Fruit fly (Drosophila melanogaster) whole organism, embryonic: Measurements from ENCODE around the gene AhcyL1.

Experiments used
- BtbVII ChIP-seq: fragments of 200-800 bp; sonication (Bioruptor generic); optimal IDR thresholded peaks from 3 replicates; lab custom pipeline; 2017; ENCODE audit warnings: missing biosample characterization, mild to moderate bottlenecking, missing genetic modification characterization
- Bteb2 ChIP-seq: fragments of 200-800 bp; sonication (Bioruptor generic); optimal IDR thresholded peaks from 2 replicates; lab custom pipeline; 2016; ENCODE audit warnings: missing biosample characterization, missing genetic modification characterization
- C15 ChIP-seq: fragments of 200-800 bp; sonication (Bioruptor generic); IDR thresholded peaks from 3 replicates; pipeline ENCODE4 v1.3.6; 2022; ENCODE audit warnings: missing biosample characterization, missing genetic modification characterization
- CG11247 ChIP-seq: fragments of 200-800 bp; sonication (Bioruptor generic); IDR thresholded peaks from 2 replicates; pipeline ENCODE4 v1.3.6; 2022; ENCODE audit warnings: missing biosample characterization, missing genetic modification characterization
- CG11560 ChIP-seq: fragments of 200-800 bp; sonication (Bioruptor generic); IDR thresholded peaks from 3 replicates; pipeline ENCODE4 v1.3.6; 2022; ENCODE audit warnings: missing biosample characterization, missing genetic modification characterization
- CG11695 ChIP-seq: fragments of 200-800 bp; sonication (Bioruptor generic); IDR thresholded peaks from 3 replicates; pipeline ENCODE4 v1.3.6; 2022; ENCODE audit warnings: missing biosample characterization, missing genetic modification characterization
- CG11723 ChIP-seq: fragments of 200-800 bp; sonication (Bioruptor generic); optimal IDR thresholded peaks from 2 replicates; lab custom pipeline; 2017; ENCODE audit warnings: missing biosample characterization, mild to moderate bottlenecking, missing genetic modification characterization
- CG14014 ChIP-seq: fragments of 200-800 bp; sonication (Bioruptor generic); IDR thresholded peaks from 2 replicates; pipeline ENCODE4 v1.3.6; 2022; ENCODE audit warnings: missing biosample characterization, missing genetic modification characterization
- CG1832 ChIP-seq: fragments of 200-800 bp; sonication (Bioruptor generic); optimal IDR thresholded peaks from 2 replicates; lab custom pipeline; 2017; ENCODE audit warnings: missing biosample characterization, mild to moderate bottlenecking, missing genetic modification characterization, inconsistent platforms
- CG18476 ChIP-seq: fragments of 200-800 bp; sonication (Bioruptor generic); optimal IDR thresholded peaks from 2 replicates; lab custom pipeline; 2016; ENCODE audit warnings: missing biosample characterization, mild to moderate bottlenecking, missing genetic modification characterization
- CG18619 ChIP-seq: fragments of 200-800 bp; sonication (Bioruptor generic); optimal IDR thresholded peaks from 3 replicates; lab custom pipeline; 2017; ENCODE audit warnings: missing biosample characterization, mild to moderate bottlenecking, missing genetic modification characterization
- CG2116 ChIP-seq: fragments of 200-800 bp; sonication (Bioruptor generic); optimal IDR thresholded peaks from 3 replicates; lab custom pipeline; 2018; ENCODE audit warnings: missing biosample characterization, mild to moderate bottlenecking, missing genetic modification characterization
- CG3065 ChIP-seq: fragments of 200-800 bp; sonication (Bioruptor generic); optimal IDR thresholded peaks from 2 replicates; lab custom pipeline; 2016; ENCODE audit warnings: missing biosample characterization, missing genetic modification characterization
- CG4730 ChIP-seq: fragments of 200-800 bp; sonication (Bioruptor generic); IDR thresholded peaks from 2 replicates; pipeline ENCODE4 v1.3.6; 2022; ENCODE audit warnings: missing biosample characterization, missing genetic modification characterization
- CG5180 ChIP-seq: fragments of 200-800 bp; sonication (Bioruptor generic); optimal IDR thresholded peaks from 3 replicates; lab custom pipeline; 2017; ENCODE audit warnings: missing biosample characterization, missing genetic modification characterization, mild to moderate bottlenecking, moderate library complexity, missing genetic modification reagents
- CG6683 ChIP-seq: fragments of 200-800 bp; sonication (Bioruptor generic); optimal IDR thresholded peaks from 2 replicates; lab custom pipeline; 2017; ENCODE audit warnings: missing biosample characterization, mild to moderate bottlenecking, missing genetic modification characterization, missing genetic modification reagents
- CG6854 ChIP-seq: fragments of 200-800 bp; sonication (Bioruptor generic); optimal IDR thresholded peaks from 3 replicates; lab custom pipeline; 2017; ENCODE audit warnings: missing biosample characterization, mild to moderate bottlenecking, missing genetic modification characterization
- CG7357 ChIP-seq: fragments of 200-800 bp; sonication (Bioruptor generic); IDR thresholded peaks from 3 replicates; pipeline ENCODE4 v1.3.6; 2022; ENCODE audit warnings: missing biosample characterization, missing genetic modification characterization
- CG9215 ChIP-seq: fragments of 200-800 bp; sonication (Bioruptor generic); IDR thresholded peaks from 2 replicates; pipeline ENCODE4 v1.3.6; 2022; ENCODE audit warnings: missing biosample characterization, missing genetic modification characterization
- CG9609 ChIP-seq: fragments of 200-800 bp; sonication (Bioruptor generic); optimal IDR thresholded peaks from 3 replicates; lab custom pipeline; 2016; ENCODE audit warnings: missing biosample characterization, missing genetic modification characterization
- CkIIα-i1 ChIP-seq: fragments of 200-800 bp; sonication (Bioruptor generic); IDR thresholded peaks from 2 replicates; pipeline ENCODE4 v1.3.6; 2022; ENCODE audit warnings: missing biosample characterization, missing genetic modification characterization
- D19A ChIP-seq: fragments of 200-800 bp; optimal IDR thresholded peaks from 3 replicates; lab custom pipeline; 2019; ENCODE audit warnings: missing biosample characterization, mild to moderate bottlenecking, missing genetic modification characterization, moderate library complexity
- Dbx ChIP-seq: fragments of 200-800 bp; sonication (Bioruptor generic); IDR thresholded peaks from 3 replicates; pipeline ENCODE4 v1.3.6; 2022; ENCODE audit warnings: missing biosample characterization, missing genetic modification characterization
- Dek ChIP-seq: fragments of 200-800 bp; sonication (Bioruptor generic); optimal IDR thresholded peaks from 3 replicates; lab custom pipeline; 2019; ENCODE audit warnings: missing biosample characterization, mild to moderate bottlenecking, missing genetic modification characterization, moderate library complexity
- Dip3 ChIP-seq: fragments of 200-800 bp; sonication (Bioruptor generic); optimal IDR thresholded peaks from 3 replicates; lab custom pipeline; 2016; ENCODE audit warnings: missing biosample characterization, missing genetic modification characterization
- Dll ChIP-seq: fragments of 200-800 bp; sonication (Bioruptor generic); IDR thresholded peaks from 4 replicates; pipeline ENCODE4 v1.3.6; 2022; ENCODE audit warnings: missing biosample characterization, missing genetic modification characterization; ENCODE audit not compliant: partially characterized antibody
- Doc2 ChIP-seq: fragments of 200-800 bp; sonication (Bioruptor generic); IDR thresholded peaks from 2 replicates; pipeline ENCODE4 v1.3.6; 2022; ENCODE audit warnings: missing biosample characterization, missing genetic modification characterization
- HLH54F ChIP-seq: fragments of 200-800 bp; sonication (Bioruptor generic); optimal IDR thresholded peaks from 3 replicates; lab custom pipeline; 2016; ENCODE audit warnings: missing biosample characterization, missing genetic modification characterization
- Mrtf ChIP-seq: fragments of 200-800 bp; sonication (Bioruptor generic); IDR thresholded peaks from 3 replicates; pipeline ENCODE4 v1.3.6; 2022; ENCODE audit warnings: missing biosample characterization, missing genetic modification characterization
- Sry-δ ChIP-seq: fragments of 200-800 bp; sonication (Bioruptor generic); optimal IDR thresholded peaks from 2 replicates; lab custom pipeline; 2016; ENCODE audit warnings: missing biosample characterization, missing genetic modification characterization
- Xbp1 ChIP-seq: fragments of 200-800 bp; sonication (Bioruptor generic); optimal IDR thresholded peaks from 3 replicates; lab custom pipeline; 2016; ENCODE audit warnings: missing biosample characterization, mild to moderate bottlenecking, missing genetic modification characterization
- Xrp1 ChIP-seq: fragments of 200-800 bp; sonication (Bioruptor generic); IDR thresholded peaks from 2 replicates; pipeline ENCODE4 v1.3.6; 2022; ENCODE audit warnings: missing biosample characterization, missing genetic modification characterization
- ac ChIP-seq: fragments of 200-800 bp; sonication (Bioruptor generic); optimal IDR thresholded peaks from 3 replicates; lab custom pipeline; 2017; ENCODE audit warnings: missing biosample characterization, mild to moderate bottlenecking, missing genetic modification characterization
- az2 ChIP-seq: fragments of 200-800 bp; sonication (Bioruptor generic); optimal IDR thresholded peaks from 3 replicates; lab custom pipeline; 2016; ENCODE audit warnings: missing biosample characterization, missing genetic modification characterization
- bcd ChIP-seq: fragments of 200-800 bp; sonication (Bioruptor generic); optimal IDR thresholded peaks from 2 replicates; lab custom pipeline; 2017; ENCODE audit warnings: missing biosample characterization, mild to moderate bottlenecking, missing genetic modification characterization
- caup ChIP-seq: fragments of 200-800 bp; sonication (Bioruptor generic); optimal IDR thresholded peaks from 3 replicates; lab custom pipeline; 2017; ENCODE audit warnings: missing biosample characterization, mild to moderate bottlenecking, missing genetic modification characterization, moderate library complexity; ENCODE audit not compliant: severe bottlenecking
- chm ChIP-seq: fragments of 200-800 bp; sonication (Bioruptor generic); IDR thresholded peaks from 2 replicates; pipeline ENCODE4 v1.3.6; 2022; ENCODE audit warnings: missing biosample characterization, missing genetic modification characterization
- corto ChIP-seq: fragments of 200-800 bp; sonication (Bioruptor generic); optimal IDR thresholded peaks from 2 replicates; lab custom pipeline; 2016; ENCODE audit warnings: missing biosample characterization, mild to moderate bottlenecking, missing genetic modification characterization, moderate library complexity
- fd102C ChIP-seq: fragments of 200-800 bp; sonication (Bioruptor generic); optimal IDR thresholded peaks from 2 replicates; lab custom pipeline; 2018; ENCODE audit warnings: missing biosample characterization, mild to moderate bottlenecking, missing genetic modification characterization, moderate library complexity
- gce ChIP-seq: fragments of 200-800 bp; sonication (Bioruptor generic); IDR thresholded peaks from 3 replicates; pipeline ENCODE4 v1.3.6; 2022; ENCODE audit warnings: missing biosample characterization, missing genetic modification characterization
- gt ChIP-seq: fragments of 200-800 bp; sonication (Bioruptor generic); IDR thresholded peaks from 2 replicates; pipeline ENCODE4 v1.3.6; 2022; ENCODE audit warnings: missing biosample characterization, missing genetic modification characterization
- hb ChIP-seq: fragments of 200-800 bp; sonication (Bioruptor generic); IDR thresholded peaks from 3 replicates; pipeline ENCODE4 v1.3.6; 2022; ENCODE audit warnings: missing biosample characterization, missing genetic modification characterization; ENCODE audit not compliant: partially characterized antibody
- lbe ChIP-seq: fragments of 200-800 bp; sonication (Bioruptor generic); optimal IDR thresholded peaks from 2 replicates; lab custom pipeline; 2016; ENCODE audit warnings: missing biosample characterization, mild to moderate bottlenecking, missing genetic modification characterization
- mld ChIP-seq: fragments of 200-800 bp; sonication (Bioruptor generic); IDR thresholded peaks from 3 replicates; pipeline ENCODE4 v1.3.6; 2022; ENCODE audit warnings: missing biosample characterization, missing genetic modification characterization; ENCODE audit not compliant: partially characterized antibody
- org-1 ChIP-seq: fragments of 200-800 bp; sonication (Bioruptor generic); optimal IDR thresholded peaks from 2 replicates; lab custom pipeline; 2017; ENCODE audit warnings: missing biosample characterization, missing genetic modification characterization
- repo ChIP-seq: fragments of 200-800 bp; sonication (Bioruptor generic); optimal IDR thresholded peaks from 2 replicates; lab custom pipeline; 2016; ENCODE audit warnings: missing biosample characterization, missing genetic modification characterization
- sug ChIP-seq: fragments of 200-800 bp; optimal IDR thresholded peaks from 2 replicates; lab custom pipeline; 2019; ENCODE audit warnings: missing biosample characterization, mild to moderate bottlenecking, missing genetic modification characterization, moderate library complexity
- tgo ChIP-seq: fragments of 200-800 bp; sonication (Bioruptor generic); IDR thresholded peaks from 3 replicates; pipeline ENCODE4 v1.3.6; 2022; ENCODE audit warnings: missing biosample characterization, missing genetic modification characterization
- tll ChIP-seq, 2 experiments: fragments of 200-800 bp in 1 of 2; fragments of >200 bp in 1 of 2; sonication (Bioruptor generic) in 1 of 2; optimal IDR thresholded peaks; 2 replicates each; lab custom pipeline; 2017 to 2019; ENCODE audit warnings: missing biosample characterization in 2 of 2, missing genetic modification characterization in 2 of 2, mild to moderate bottlenecking in 1 of 2, moderate library complexity in 1 of 2
- trh ChIP-seq: fragments of 200-800 bp; sonication (Bioruptor generic); optimal IDR thresholded peaks from 2 replicates; lab custom pipeline; 2016; ENCODE audit warnings: missing biosample characterization, missing genetic modification characterization
- wdn ChIP-seq: fragments of 200-800 bp; sonication (Bioruptor generic); IDR thresholded peaks from 2 replicates; pipeline ENCODE4 v1.3.6; 2022; ENCODE audit warnings: missing biosample characterization, missing genetic modification characterization

AhcyL1 gene

dm6 chr3L:2805956-2806527 lies 33.9 kb upstream of the AhcyL1 start (continued):
- peak; percentile 53 for TF ChIP-seq lbe
- TF ChIP-seq chm (GFP tag; lab: Robert Waterston, UW) = peak; percentile 65; the same call in 1 of the 2 replicates
- TF ChIP-seq sug (tag; lab: Kevin White, UChicago) = no peak
- TF ChIP-seq CG4730 = peak; percentile 85
- TF ChIP-seq CG11560 (tag; lab: Robert Waterston, UW) = no peak
- TF ChIP-seq CG11723 (GFP tag; lab: Kevin White, UChicago) = no peak
- peak; percentile 64; the same call in 1 of the 3 replicates for TF ChIP-seq C15 (GFP tag; lab: Robert Waterston, UW)
- TF ChIP-seq CG11247 (GFP tag; lab: Robert Waterston, UW) = peak; percentile 88
- TF ChIP-seq mld (GFP tag; lab: Robert Waterston, UW) = no peak
- no peak for TF ChIP-seq CG1832
- peak; percentile 20 for TF ChIP-seq repo (GFP tag; lab: Kevin White, UChicago)
- TF ChIP-seq CkIIα-i1 (GFP tag; lab: Robert Waterston, UW) = no peak
- TF ChIP-seq tll (GFP tag; optimal IDR thresholded peaks at IDR 0.05; lab: Kevin White, UChicago) = no peak
- no peak for TF ChIP-seq HLH54F (GFP tag; lab: Kevin White, UChicago)
- TF ChIP-seq BtbVII (GFP tag; lab: Kevin White, UChicago) = peak; percentile 56
- TF ChIP-seq Bteb2 (GFP tag; lab: Kevin White, UChicago) = no peak
- no peak for TF ChIP-seq Dip3 (GFP tag; lab: Kevin White, UChicago)
- peak; percentile 48 for TF ChIP-seq Xbp1 (GFP tag; lab: Kevin White, UChicago)
- TF ChIP-seq CG9609 (GFP tag; lab: Kevin White, UChicago) = no peak
- 0 out of 2 replicates have a peak, but pooled peaks have one; percentile 19 for TF ChIP-seq Doc2
- TF ChIP-seq wdn (GFP tag; lab: Robert Waterston, UW) = no peak
- no peak for TF ChIP-seq CG6683
- no peak for TF ChIP-seq Dll
- peak; percentile 85 for TF ChIP-seq CG11695
- peak; percentile 23 for TF ChIP-seq org-1 (GFP tag; lab: Kevin White, UChicago)
- TF ChIP-seq Dek (tag; lab: Kevin White, UChicago) = peak; percentile 22
- no peak for TF ChIP-seq CG5180 (GFP tag; lab: Kevin White, UChicago)
- TF ChIP-seq tgo (GFP tag; lab: Robert Waterston, UW) = peak; percentile 89
- TF ChIP-seq corto (GFP tag; lab: Kevin White, UChicago) = no peak
- TF ChIP-seq az2 (GFP tag; lab: Kevin White, UChicago) = peak; percentile 39
- peak; percentile 92 for TF ChIP-seq Xrp1 (GFP tag; lab: Robert Waterston, UW)
- no peak for TF ChIP-seq fd102C (GFP tag; lab: Kevin White, UChicago)
- TF ChIP-seq CG18476 = peak; percentile 40
- peak; percentile 32 for TF ChIP-seq caup (GFP tag; lab: Kevin White, UChicago)
- TF ChIP-seq CG14014 (GFP tag; lab: Robert Waterston, UW) = peak; percentile 86
- TF ChIP-seq Sry-δ (GFP tag; lab: Kevin White, UChicago) = no peak
- TF ChIP-seq Dbx (GFP tag; lab: Robert Waterston, UW) = peak; percentile 90
- peak; percentile 63 for TF ChIP-seq D19A
- TF ChIP-seq hb (GFP tag; lab: Robert Waterston, UW) = no peak
- peak; percentile 71 for TF ChIP-seq CG9215
- peak; percentile 0 for TF ChIP-seq CG6854 (GFP tag; lab: Kevin White, UChicago)
- TF ChIP-seq bcd (GFP tag; lab: Kevin White, UChicago) = peak; percentile 74
- peak; percentile 73 for TF ChIP-seq gt (GFP tag; lab: Robert Waterston, UW)
- TF ChIP-seq gce (GFP tag; lab: Robert Waterston, UW) = peak; percentile 85
- TF ChIP-seq CG18619 = peak; percentile 31
- TF ChIP-seq CG2116 (GFP tag; lab: Kevin White, UChicago) = no peak
- no peak for TF ChIP-seq ac
- TF ChIP-seq Mrtf (GFP tag; lab: Robert Waterston, UW) = peak; percentile 79
- peak; percentile 72 for TF ChIP-seq CG7357
- TF ChIP-seq trh (GFP tag; lab: Kevin White, UChicago) = no peak
- TF ChIP-seq CG3065 (GFP tag; lab: Kevin White, UChicago) = no peak
